Fruit fly (Drosophila melanogaster) whole organism, embryonic: ENCODE data around the gene IntS9.

Experiments
- Adf1 ChIP-seq: fragments of 200-800 bp; sonication (Bioruptor generic); IDR thresholded peaks from 2 replicates; pipeline ENCODE4 v1.3.6; 2022; ENCODE audit warnings: missing biosample characterization, missing genetic modification characterization
- Antp ChIP-seq: fragments of 200-800 bp; sonication (Bioruptor generic); optimal IDR thresholded peaks from 3 replicates; lab custom pipeline; 2016; ENCODE audit warnings: missing biosample characterization, missing genetic modification characterization
- Bdp1 ChIP-seq: fragments of 200-800 bp; sonication (Bioruptor generic); optimal IDR thresholded peaks from 3 replicates; lab custom pipeline; 2016; ENCODE audit warnings: missing biosample characterization, missing genetic modification characterization
- BtbVII ChIP-seq: fragments of 200-800 bp; sonication (Bioruptor generic); optimal IDR thresholded peaks from 3 replicates; lab custom pipeline; 2017; ENCODE audit warnings: missing biosample characterization, mild to moderate bottlenecking, missing genetic modification characterization
- CG10321 ChIP-seq: fragments of 200-800 bp; sonication (Bioruptor generic); IDR thresholded peaks from 2 replicates; pipeline ENCODE4 v1.3.6; 2022; ENCODE audit warnings: missing biosample characterization, missing genetic modification characterization
- CG10959 ChIP-seq: fragments of 200-800 bp; sonication (Bioruptor generic); IDR thresholded peaks from 2 replicates; pipeline ENCODE4 v1.3.6; 2022; ENCODE audit warnings: missing biosample characterization, missing genetic modification characterization
- CG14667 ChIP-seq: fragments of 200-800 bp; sonication (Bioruptor generic); IDR thresholded peaks from 2 replicates; pipeline ENCODE4 v1.3.6; 2022; ENCODE audit warnings: missing biosample characterization, missing genetic modification characterization
- CG15696 ChIP-seq: fragments of 200-800 bp; sonication (Bioruptor generic); optimal IDR thresholded peaks from 2 replicates; lab custom pipeline; 2019; ENCODE audit warnings: missing biosample characterization, mild to moderate bottlenecking, missing genetic modification characterization, moderate library complexity
- CG1602 ChIP-seq: fragments of 200-800 bp; sonication (Bioruptor generic); optimal IDR thresholded peaks from 3 replicates; lab custom pipeline; 2016; ENCODE audit warnings: missing biosample characterization, missing genetic modification characterization
- CG16863 ChIP-seq: fragments of 200-800 bp; sonication (Bioruptor generic); optimal IDR thresholded peaks from 3 replicates; lab custom pipeline; 2016; ENCODE audit warnings: missing biosample characterization, missing genetic modification characterization
- CG2129 ChIP-seq: fragments of 200-800 bp; sonication (Bioruptor generic); IDR thresholded peaks from 2 replicates; pipeline ENCODE4 v1.3.6; 2022; ENCODE audit warnings: missing biosample characterization, missing genetic modification characterization; ENCODE audit not compliant: partially characterized antibody
- CG2199 ChIP-seq: fragments of 200-800 bp; sonication (Bioruptor generic); IDR thresholded peaks from 3 replicates; pipeline ENCODE4 v1.3.6; 2022; ENCODE audit warnings: missing biosample characterization, missing genetic modification characterization
- CG34224 ChIP-seq: fragments of 200-800 bp; sonication (Bioruptor generic); IDR thresholded peaks from 3 replicates; pipeline ENCODE4 v1.3.6; 2022; ENCODE audit warnings: missing biosample characterization, missing genetic modification characterization; ENCODE audit not compliant: partially characterized antibody
- CG6175 ChIP-seq: fragments of 200-800 bp; sonication (Bioruptor generic); IDR thresholded peaks from 3 replicates; pipeline ENCODE4 v1.3.6; 2022; ENCODE audit warnings: missing biosample characterization, missing genetic modification characterization
- CG7372 ChIP-seq: fragments of 200-800 bp; sonication (Bioruptor generic); IDR thresholded peaks from 2 replicates; pipeline ENCODE4 v1.3.6; 2022; ENCODE audit warnings: missing biosample characterization, missing genetic modification characterization
- CG7987 ChIP-seq: fragments of 200-800 bp; sonication (Bioruptor generic); optimal IDR thresholded peaks from 2 replicates; lab custom pipeline; 2018; ENCODE audit warnings: missing biosample characterization, mild to moderate bottlenecking, missing genetic modification characterization, moderate library complexity
- CG8089 ChIP-seq: fragments of 200-800 bp; sonication (Bioruptor generic); optimal IDR thresholded peaks from 3 replicates; lab custom pipeline; 2016; ENCODE audit warnings: missing biosample characterization, missing genetic modification characterization
- CG9932 ChIP-seq: fragments of 200-800 bp; sonication (Bioruptor generic); IDR thresholded peaks from 2 replicates; pipeline ENCODE4 v1.3.6; 2022; ENCODE audit warnings: missing biosample characterization, missing genetic modification characterization
- CTCF ChIP-seq: fragments of 200-800 bp; sonication (Bioruptor generic); optimal IDR thresholded peaks from 2 replicates; lab custom pipeline; 2017; ENCODE audit warnings: missing biosample characterization, mild to moderate bottlenecking, missing genetic modification characterization, moderate library complexity
- Fer1 ChIP-seq: fragments of 200-800 bp; sonication (Bioruptor generic); optimal IDR thresholded peaks from 2 replicates; lab custom pipeline; 2017; ENCODE audit warnings: missing biosample characterization, mild to moderate bottlenecking, missing genetic modification characterization
- Fer3 ChIP-seq: fragments of 200-800 bp; sonication (Bioruptor generic); optimal IDR thresholded peaks from 2 replicates; lab custom pipeline; 2018; ENCODE audit warnings: missing biosample characterization, mild to moderate bottlenecking, missing genetic modification characterization, moderate library complexity
- MESR4 ChIP-seq: fragments of 200-800 bp; sonication (Bioruptor generic); optimal IDR thresholded peaks from 2 replicates; lab custom pipeline; 2018; ENCODE audit warnings: missing biosample characterization, mild to moderate bottlenecking, missing genetic modification characterization, moderate library complexity
- Mad ChIP-seq: fragments of 200-800 bp; sonication (Bioruptor generic); optimal IDR thresholded peaks from 2 replicates; lab custom pipeline; 2016; ENCODE audit warnings: missing biosample characterization, missing genetic modification characterization
- Meics ChIP-seq: fragments of 200-800 bp; sonication (Bioruptor generic); optimal IDR thresholded peaks from 2 replicates; lab custom pipeline; 2017; ENCODE audit warnings: missing biosample characterization, mild to moderate bottlenecking, missing genetic modification characterization
- Nf-YA ChIP-seq: fragments of 200-800 bp; sonication (Bioruptor generic); IDR thresholded peaks from 2 replicates; pipeline ENCODE4 v1.3.6; 2022; ENCODE audit warnings: missing biosample characterization, missing genetic modification characterization
- NfI ChIP-seq: fragments of 200-800 bp; sonication (Bioruptor generic); optimal IDR thresholded peaks from 3 replicates; lab custom pipeline; 2018; ENCODE audit warnings: missing biosample characterization, mild to moderate bottlenecking, missing genetic modification characterization, moderate library complexity
- Oaz ChIP-seq: fragments of 200-800 bp; sonication (Bioruptor generic); IDR thresholded peaks from 2 replicates; pipeline ENCODE4 v1.3.6; 2022; ENCODE audit warnings: missing biosample characterization, missing genetic modification characterization
- Pdp1 ChIP-seq, 2 experiments: fragments of 200-800 bp; sonication (Bioruptor generic); optimal IDR thresholded peaks; 3 replicates each; lab custom pipeline; 2016; ENCODE audit warnings: missing biosample characterization in 2 of 2, missing genetic modification characterization in 2 of 2, mild to moderate bottlenecking in 1 of 2, moderate library complexity in 1 of 2
- Ptx1 ChIP-seq: fragments of 200-800 bp; sonication (Bioruptor generic); IDR thresholded peaks from 2 replicates; pipeline ENCODE4 v1.3.6; 2022; ENCODE audit warnings: missing biosample characterization, missing genetic modification characterization
- Ravus ChIP-seq: fragments of 200-800 bp; sonication (Bioruptor generic); IDR thresholded peaks from 2 replicates; pipeline ENCODE4 v1.3.6; 2022; ENCODE audit warnings: missing biosample characterization, missing genetic modification characterization
- Usf ChIP-seq: fragments of 200-800 bp; sonication (Bioruptor generic); optimal IDR thresholded peaks from 2 replicates; lab custom pipeline; 2017; ENCODE audit warnings: missing genotype, missing biosample characterization, missing genetic modification characterization
- chinmo ChIP-seq: fragments of 200-800 bp; sonication (Bioruptor generic); IDR thresholded peaks from 4 replicates; pipeline ENCODE4 v1.3.6; 2022; ENCODE audit warnings: missing biosample characterization, missing genetic modification characterization; ENCODE audit not compliant: partially characterized antibody
- dan ChIP-seq: fragments of 200-800 bp; sonication (Bioruptor generic); IDR thresholded peaks from 2 replicates; pipeline ENCODE4 v1.3.6; 2022; ENCODE audit warnings: missing biosample characterization, missing genetic modification characterization
- dimm ChIP-seq: fragments of 200-800 bp; sonication (Bioruptor generic); IDR thresholded peaks from 2 replicates; pipeline ENCODE4 v1.3.6; 2022; ENCODE audit warnings: missing biosample characterization, missing genetic modification characterization
- dpn ChIP-seq, 2 experiments: fragments of 200-800 bp; sonication (Bioruptor generic); optimal IDR thresholded peaks; 3 replicates each; lab custom pipeline; 2016; ENCODE audit warnings: missing biosample characterization in 2 of 2, missing genetic modification characterization in 2 of 2
- ems ChIP-seq: fragments of 200-800 bp; sonication (Bioruptor generic); optimal IDR thresholded peaks from 3 replicates; lab custom pipeline; 2016; ENCODE audit warnings: missing biosample characterization, missing genetic modification characterization
- eve ChIP-seq, 2 experiments: fragments of >200 bp; optimal IDR thresholded peaks; 2 replicates each; lab custom pipeline; 2017; ENCODE audit warnings: missing biosample characterization in 2 of 2, missing genetic modification characterization in 2 of 2
- ewg ChIP-seq: fragments of 200-800 bp; sonication (Bioruptor generic); optimal IDR thresholded peaks from 3 replicates; lab custom pipeline; 2017; ENCODE audit warnings: mild to moderate bottlenecking, missing biosample characterization, missing genetic modification reagents, missing genetic modification characterization
- fu2 ChIP-seq: fragments of 200-800 bp; sonication (Bioruptor generic); optimal IDR thresholded peaks from 2 replicates; lab custom pipeline; 2016; ENCODE audit warnings: missing biosample characterization, missing genetic modification characterization
- gcm ChIP-seq: fragments of 200-800 bp; sonication (Bioruptor generic); optimal IDR thresholded peaks from 2 replicates; lab custom pipeline; 2019; ENCODE audit warnings: missing biosample characterization, mild to moderate bottlenecking, missing genetic modification characterization, moderate library complexity
- hbn ChIP-seq: fragments of 200-800 bp; sonication (Bioruptor generic); IDR thresholded peaks from 2 replicates; pipeline ENCODE4 v1.3.6; 2022; ENCODE audit warnings: missing biosample characterization, missing genetic modification characterization; ENCODE audit not compliant: partially characterized antibody
- her ChIP-seq: fragments of 200-800 bp; sonication (Bioruptor generic); optimal IDR thresholded peaks from 2 replicates; lab custom pipeline; 2016; ENCODE audit warnings: missing biosample characterization, missing genetic modification characterization
- insv ChIP-seq, 2 experiments: fragments of 200-800 bp; sonication (Bioruptor generic); optimal IDR thresholded peaks; 3 replicates each; lab custom pipeline; 2016 to 2018; ENCODE audit warnings: missing biosample characterization in 2 of 2, missing genetic modification characterization in 2 of 2
- inv ChIP-seq: fragments of 200-800 bp; sonication (Bioruptor generic); IDR thresholded peaks from 2 replicates; pipeline ENCODE4 v1.3.6; 2022; ENCODE audit warnings: missing biosample characterization, missing genetic modification characterization; ENCODE audit not compliant: partially characterized antibody
- knrl ChIP-seq: fragments of 200-800 bp; sonication (Bioruptor generic); IDR thresholded peaks from 3 replicates; pipeline ENCODE4 v1.3.6; 2022; ENCODE audit warnings: missing biosample characterization, missing genetic modification characterization; ENCODE audit not compliant: partially characterized antibody
- nom ChIP-seq: fragments of 200-800 bp; sonication (Bioruptor generic); optimal IDR thresholded peaks from 2 replicates; lab custom pipeline; 2017; ENCODE audit warnings: missing biosample characterization, missing genetic modification characterization, mild to moderate bottlenecking, moderate library complexity, missing genetic modification reagents
- ro ChIP-seq: fragments of 200-800 bp; sonication (Bioruptor generic); IDR thresholded peaks from 2 replicates; pipeline ENCODE4 v1.3.6; 2022; ENCODE audit warnings: missing biosample characterization, missing genetic modification characterization
- sima ChIP-seq: fragments of 200-800 bp; sonication (Bioruptor generic); optimal IDR thresholded peaks from 2 replicates; lab custom pipeline; 2016; ENCODE audit warnings: missing biosample characterization, missing genetic modification characterization
- tio ChIP-seq: fragments of 200-800 bp; sonication (Bioruptor generic); optimal IDR thresholded peaks from 2 replicates; lab custom pipeline; 2017; ENCODE audit warnings: missing biosample characterization, missing genetic modification characterization, inconsistent platforms
- trh ChIP-seq: fragments of 200-800 bp; sonication (Bioruptor generic); optimal IDR thresholded peaks from 2 replicates; lab custom pipeline; 2016; ENCODE audit warnings: missing biosample characterization, missing genetic modification characterization
- vvl ChIP-seq: fragments of 200-800 bp; sonication (Bioruptor generic); IDR thresholded peaks from 2 replicates; pipeline ENCODE4 v1.3.6; 2022; ENCODE audit warnings: missing biosample characterization, missing genetic modification characterization

IntS9 gene

dm6 chr3L:16087323-16087816 lies 18.1 kb downstream of the IntS9 start, which contains the start of gene Tasp1 (continued):
- TF ChIP-seq Fer1 (GFP tag; lab: Kevin White, UChicago) (peak; percentile 67), Mad (GFP tag; lab: Kevin White, UChicago) (peak; percentile 21), fu2 (GFP tag; lab: Kevin White, UChicago) (no peak), Oaz (GFP tag; lab: Robert Waterston, UW) (peak; percentile 51; the same call in 1 of the 2 replicates), CG10959 (GFP tag; lab: Robert Waterston, UW) (0 out of 2 replicates have a peak, but pooled peaks have one; percentile 6), CG10321 (GFP tag; lab: Robert Waterston, UW) (no peak), Bdp1 (GFP tag; lab: Kevin White, UChicago) (peak; percentile 20), Usf (GFP tag; lab: Kevin White, UChicago) (no peak), Meics (GFP tag; lab: Kevin White, UChicago) (peak; percentile 73), knrl (no peak; the same call in 2 of the 3 replicates), CG6175 (GFP tag; lab: Robert Waterston, UW) (no peak), Pdp1 (GFP tag; optimal IDR thresholded peaks at IDR 0.05; lab: Kevin White, UChicago) (peak in 1 of 2 experiments; percentile 49), CG14667 (GFP tag; lab: Robert Waterston, UW) (no peak), MESR4 (GFP tag; lab: Kevin White, UChicago) (peak; percentile 82), CG34224 (GFP tag; lab: Robert Waterston, UW) (no peak; the same call in 2 of the 3 replicates), CTCF (no peak), eve (GFP tag; optimal IDR thresholded peaks at IDR 0.05; lab: Kevin White, UChicago) (no peak), Nf-YA (GFP tag; lab: Robert Waterston, UW) (peak; percentile 39; the same call in 1 of the 2 replicates), BtbVII (GFP tag; lab: Kevin White, UChicago) (no peak), ro (GFP tag; lab: Robert Waterston, UW) (0 out of 2 replicates have a peak, but pooled peaks have one; percentile 32), dan (GFP tag; lab: Robert Waterston, UW) (no peak), Ptx1 (GFP tag; lab: Robert Waterston, UW) (no peak; the same call in 1 of the 2 replicates), CG1602 (GFP tag; lab: Kevin White, UChicago) (peak; percentile 55), NfI (GFP tag; lab: Kevin White, UChicago) (peak; percentile 45), ems (GFP tag; lab: Kevin White, UChicago) (peak; percentile 1), inv (GFP tag; lab: Robert Waterston, UW) (no peak), chinmo (GFP tag; lab: Robert Waterston, UW) (0 out of 4 replicates have a peak, but pooled peaks have one; percentile 31), nom (GFP tag; lab: Kevin White, UChicago) (no peak), dpn (GFP tag; optimal IDR thresholded peaks at IDR 0.05; lab: Kevin White, UChicago) (peak in 1 of 2 experiments; percentile 55), CG9932 (peak; percentile 76; the same call in 1 of the 2 replicates), CG7372 (peak; percentile 43; the same call in 1 of the 2 replicates), gcm (GFP tag; lab: Kevin White, UChicago) (no peak), Fer3 (no peak), Adf1 (GFP tag; lab: Robert Waterston, UW) (peak; percentile 50; the same call in 1 of the 2 replicates), Ravus (GFP tag; lab: Robert Waterston, UW) (no peak), CG2129 (GFP tag; lab: Robert Waterston, UW) (no peak), trh (GFP tag; lab: Kevin White, UChicago) (no peak), CG15696 (tag; lab: Kevin White, UChicago) (peak; percentile 58), Antp (GFP tag; lab: Kevin White, UChicago) (no peak), vvl (GFP tag; lab: Robert Waterston, UW) (peak; percentile 86), insv (GFP tag; optimal IDR thresholded peaks at IDR 0.05; lab: Kevin White, UChicago) (no peak), dimm (GFP tag; lab: Robert Waterston, UW) (no peak), ewg (GFP tag; lab: Kevin White, UChicago) (peak; percentile 39), CG7987 (GFP tag; lab: Kevin White, UChicago) (no peak), CG2199 (GFP tag; lab: Robert Waterston, UW) (no peak), her (GFP tag; lab: Kevin White, UChicago) (no peak), CG16863 (GFP tag; lab: Kevin White, UChicago) (no peak), hbn (GFP tag; lab: Robert Waterston, UW) (peak; percentile 23; the same call in 1 of the 2 replicates), sima (GFP tag; lab: Kevin White, UChicago) (no peak), tio (GFP tag; lab: Kevin White, UChicago) (no peak), CG8089 (GFP tag; lab: Kevin White, UChicago) (no peak)
